Worm (Caenorhabditis elegans) whole organism, late embryonic: ENCODE measurements around the gene aak-1.
A peak's percentile ranks its signal among the peaks of the same experiment; 100 is the strongest.

Experiments used
- F13H6.1 ChIP-seq: sonication (generic microtip); optimal IDR thresholded peaks from 2 replicates; lab custom pipeline; 2016; ENCODE audit warnings: missing genetic modification characterization, missing compliant biosample characterization
- T23F11.4 ChIP-seq: fragments of 200-800 bp; sonication (Bioruptor generic); optimal IDR thresholded peaks from 2 replicates; lab custom pipeline; 2018; ENCODE audit warnings: mild to moderate bottlenecking, missing genetic modification characterization, missing compliant biosample characterization
- ceh-14 ChIP-seq: sonication (generic microtip); optimal IDR thresholded peaks from 2 replicates; lab custom pipeline; 2016; ENCODE audit warnings: missing genotype, missing genetic modification characterization, missing compliant biosample characterization
- ceh-2 ChIP-seq: sonication (generic microtip); optimal IDR thresholded peaks from 2 replicates; lab custom pipeline; 2016; ENCODE audit warnings: missing genotype, missing genetic modification characterization, missing compliant biosample characterization
- ceh-22 ChIP-seq: sonication (generic microtip); optimal IDR thresholded peaks from 2 replicates; lab custom pipeline; 2017; ENCODE audit warnings: missing biosample characterization, missing genetic modification characterization
- ceh-24 ChIP-seq: sonication (generic microtip); optimal IDR thresholded peaks from 2 replicates; lab custom pipeline; 2016; ENCODE audit warnings: mild to moderate bottlenecking, missing genetic modification characterization, missing compliant biosample characterization
- ceh-30 ChIP-seq: fragments of 150-350 bp; optimal IDR thresholded peaks from 2 replicates; lab custom pipeline; 2014; ENCODE audit warnings: missing biosample characterization, missing genetic modification characterization
- ceh-31 ChIP-seq: sonication (generic microtip); optimal IDR thresholded peaks from 2 replicates; lab custom pipeline; 2016; ENCODE audit warnings: missing genetic modification characterization, missing compliant biosample characterization
- ceh-45 ChIP-seq: fragments of 200-800 bp; sonication (Bioruptor generic); IDR thresholded peaks from 2 replicates; pipeline ENCODE4 v1.3.6; 2022; ENCODE audit warnings: missing genetic modification reagents, missing genetic modification characterization, missing compliant biosample characterization
- ceh-9 ChIP-seq: sonication (generic microtip); optimal IDR thresholded peaks from 2 replicates; lab custom pipeline; 2016; ENCODE audit warnings: mild to moderate bottlenecking, missing genetic modification characterization, inconsistent platforms, missing compliant biosample characterization
- che-1 ChIP-seq: sonication (generic microtip); optimal IDR thresholded peaks from 2 replicates; lab custom pipeline; 2016; ENCODE audit warnings: mild to moderate bottlenecking, missing genetic modification characterization, missing compliant biosample characterization
- dve-1 ChIP-seq: sonication (generic microtip); optimal IDR thresholded peaks from 2 replicates; lab custom pipeline; 2017; ENCODE audit warnings: antibody characterized with exemption, mild to moderate bottlenecking, missing genetic modification characterization, missing compliant biosample characterization
- elt-4 ChIP-seq: sonication (generic microtip); optimal IDR thresholded peaks from 2 replicates; lab custom pipeline; 2016; ENCODE audit warnings: missing genetic modification characterization, missing compliant biosample characterization
- eyg-1 ChIP-seq: sonication (generic microtip); optimal IDR thresholded peaks from 2 replicates; lab custom pipeline; 2016; ENCODE audit warnings: missing genotype, missing genetic modification characterization, missing compliant biosample characterization
- fkh-10 ChIP-seq: fragments of 150-350 bp; optimal IDR thresholded peaks from 2 replicates; lab custom pipeline; 2014; ENCODE audit warnings: missing biosample characterization, missing genetic modification reagents, missing genetic modification characterization
- fkh-6 ChIP-seq: sonication (generic microtip); optimal IDR thresholded peaks from 2 replicates; lab custom pipeline; 2016; ENCODE audit warnings: missing genetic modification characterization, missing compliant biosample characterization
- gmeb-2 ChIP-seq: sonication (generic microtip); optimal IDR thresholded peaks from 2 replicates; lab custom pipeline; 2016; ENCODE audit warnings: missing genetic modification characterization, inconsistent platforms, missing compliant biosample characterization
- hlh-13 ChIP-seq: fragments of 200-800 bp; sonication (Bioruptor generic); optimal IDR thresholded peaks from 2 replicates; lab custom pipeline; 2018; ENCODE audit warnings: mild to moderate bottlenecking, missing genetic modification characterization, missing compliant biosample characterization
- hlh-15 ChIP-seq: sonication (generic microtip); optimal IDR thresholded peaks from 2 replicates; lab custom pipeline; 2016; ENCODE audit warnings: missing genetic modification characterization, missing compliant biosample characterization
- hlh-30 ChIP-seq: sonication (generic microtip); optimal IDR thresholded peaks from 2 replicates; lab custom pipeline; 2017; ENCODE audit warnings: antibody characterized with exemption, missing genetic modification characterization, missing compliant biosample characterization; ENCODE audit not compliant: insufficient read depth
- hlh-6 ChIP-seq: sonication (generic microtip); optimal IDR thresholded peaks from 2 replicates; lab custom pipeline; 2016; ENCODE audit warnings: missing genotype, missing genetic modification characterization, missing compliant biosample characterization
- lin-11 ChIP-seq: fragments of 200-800 bp; sonication (Bioruptor generic); optimal IDR thresholded peaks from 2 replicates; lab custom pipeline; 2018; ENCODE audit warnings: mild to moderate bottlenecking, missing genetic modification characterization, missing compliant biosample characterization
- mec-3 ChIP-seq: sonication (generic microtip); optimal IDR thresholded peaks from 2 replicates; lab custom pipeline; 2016; ENCODE audit warnings: borderline replicate concordance, missing genetic modification characterization, missing compliant biosample characterization
- nfya-1 ChIP-seq: sonication (generic microtip); optimal IDR thresholded peaks from 2 replicates; lab custom pipeline; 2017; ENCODE audit warnings: missing genetic modification characterization, mild to moderate bottlenecking, missing compliant biosample characterization, antibody characterized with exemption, moderate library complexity
- odd-2 ChIP-seq: sonication (generic microtip); optimal IDR thresholded peaks from 2 replicates; lab custom pipeline; 2017; ENCODE audit warnings: antibody characterized with exemption, mild to moderate bottlenecking, missing genetic modification characterization, missing compliant biosample characterization
- pag-3 ChIP-seq: sonication (generic microtip); optimal IDR thresholded peaks from 2 replicates; lab custom pipeline; 2016; ENCODE audit warnings: missing compliant biosample characterization, missing genetic modification characterization, borderline replicate concordance
- pat-9 ChIP-seq: fragments of 200-800 bp; sonication (Bioruptor generic); optimal IDR thresholded peaks from 2 replicates; lab custom pipeline; 2018; ENCODE audit warnings: mild to moderate bottlenecking, missing genetic modification characterization, moderate library complexity, missing compliant biosample characterization
- pax-1 ChIP-seq: fragments of 150-350 bp; optimal IDR thresholded peaks from 2 replicates; lab custom pipeline; 2014; ENCODE audit warnings: missing biosample characterization, missing genetic modification characterization
- pha-2 ChIP-seq: sonication (generic microtip); optimal IDR thresholded peaks from 2 replicates; lab custom pipeline; 2017; ENCODE audit warnings: mild to moderate bottlenecking, missing genetic modification characterization, missing compliant biosample characterization
- pqm-1 ChIP-seq: sonication (generic microtip); optimal IDR thresholded peaks from 2 replicates; lab custom pipeline; 2016; ENCODE audit warnings: missing genetic modification characterization, missing compliant biosample characterization
- ref-2 ChIP-seq: sonication (generic microtip); optimal IDR thresholded peaks from 2 replicates; lab custom pipeline; 2016; ENCODE audit warnings: missing genetic modification characterization, missing compliant biosample characterization
- sdc-2 ChIP-seq: sonication (generic microtip); optimal IDR thresholded peaks from 2 replicates; lab custom pipeline; 2016; ENCODE audit warnings: missing genotype, missing genetic modification characterization, missing compliant biosample characterization
- sox-2 ChIP-seq: fragments of 200-800 bp; sonication (Bioruptor generic); IDR thresholded peaks from 2 replicates; pipeline ENCODE4 v1.3.6; 2022; ENCODE audit warnings: missing genetic modification reagents, missing genetic modification characterization, missing compliant biosample characterization
- sox-4 ChIP-seq: sonication (generic microtip); optimal IDR thresholded peaks from 2 replicates; lab custom pipeline; 2017; ENCODE audit warnings: mild to moderate bottlenecking, missing genetic modification characterization, inconsistent platforms, missing compliant biosample characterization
- tbx-2 ChIP-seq: sonication (generic microtip); optimal IDR thresholded peaks from 2 replicates; lab custom pipeline; 2016; ENCODE audit warnings: missing genetic modification characterization, missing compliant biosample characterization
- tbx-7 ChIP-seq: sonication (generic microtip); optimal IDR thresholded peaks from 2 replicates; lab custom pipeline; 2016; ENCODE audit warnings: missing genotype, missing genetic modification characterization, missing compliant biosample characterization
- ttx-3 ChIP-seq: sonication (generic microtip); optimal IDR thresholded peaks from 2 replicates; lab custom pipeline; 2016; ENCODE audit warnings: missing genetic modification reagents, missing genetic modification characterization, missing compliant biosample characterization
- unc-55 ChIP-seq: sonication (generic microtip); optimal IDR thresholded peaks from 2 replicates; lab custom pipeline; 2017; ENCODE audit warnings: missing biosample characterization, missing genetic modification reagents, missing genetic modification characterization
- ztf-16 ChIP-seq: sonication (generic microtip); optimal IDR thresholded peaks from 2 replicates; lab custom pipeline; 2017; ENCODE audit warnings: missing genetic modification characterization, missing compliant biosample characterization

The aak-1 gene

DNA sequence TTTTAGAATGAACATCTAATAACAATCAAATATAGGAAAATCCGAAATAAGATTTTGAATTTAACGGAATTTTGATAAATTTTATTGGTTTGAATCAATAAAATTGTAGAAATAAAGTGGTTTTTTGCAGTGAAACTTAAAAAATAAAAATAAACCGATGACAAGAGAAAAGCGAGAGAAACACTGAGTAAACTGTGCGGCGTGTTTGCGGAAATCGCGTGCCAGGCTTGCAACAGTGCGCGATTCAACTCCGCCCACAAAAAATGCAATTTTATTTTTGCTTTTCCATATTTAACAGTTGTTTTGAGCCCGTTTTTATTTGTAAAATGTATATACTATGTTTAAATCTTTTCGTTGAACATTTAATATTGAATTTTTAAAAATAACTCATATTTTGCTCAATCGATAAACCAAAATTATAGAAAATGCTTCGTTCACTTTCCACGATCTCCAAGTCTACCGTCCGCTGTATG is 7.0 kb upstream of the aak-1 start, which contains the start of gene mtss-1 (continued):
- TF ChIP-seq ceh-2 (tag; lab: Kevin White, UChicago), result peak; percentile 75
- TF ChIP-seq ceh-14, result peak; percentile 85
- peak; percentile 78 for TF ChIP-seq nfya-1 (tag; lab: Kevin White, UChicago)
- no peak for TF ChIP-seq ceh-22 (tag; lab: Kevin White, UChicago)
- no peak for TF ChIP-seq dve-1
- peak; percentile 74 for TF ChIP-seq pha-2 (tag; lab: Kevin White, UChicago)
- TF ChIP-seq pqm-1 (tag; lab: Kevin White, UChicago), result no peak
- no peak for TF ChIP-seq hlh-30 (tag; lab: Kevin White, UChicago)
- peak; percentile 62 for TF ChIP-seq lin-11 (tag; lab: Kevin White, UChicago)
- peak; percentile 17; the same call in 1 of the 2 replicates for TF ChIP-seq sox-2 (GFP tag; lab: Robert Waterston, UW)
- TF ChIP-seq ceh-9 (tag; lab: Kevin White, UChicago), result no peak
- TF ChIP-seq hlh-15 (tag; lab: Kevin White, UChicago), result peak; percentile 59
- TF ChIP-seq ceh-31 (tag; lab: Kevin White, UChicago), result peak; percentile 77
- no peak for TF ChIP-seq sdc-2 (tag; lab: Kevin White, UChicago)
- peak; percentile 81 for TF ChIP-seq sox-4
- peak; percentile 79 for TF ChIP-seq ztf-16 (tag; lab: Kevin White, UChicago)
- TF ChIP-seq pag-3, result no peak
- TF ChIP-seq unc-55 (GFP tag; lab: Kevin White, UChicago), result no peak
- TF ChIP-seq mec-3, result no peak
- no peak for TF ChIP-seq elt-4 (tag; lab: Kevin White, UChicago)
- TF ChIP-seq F13H6.1, result peak; percentile 57
- TF ChIP-seq ref-2 (tag; lab: Kevin White, UChicago), result peak; percentile 64
- peak; percentile 45 for TF ChIP-seq hlh-6 (tag; lab: Kevin White, UChicago)
- peak; percentile 64 for TF ChIP-seq eyg-1 (tag; lab: Kevin White, UChicago)
- peak; percentile 42 for TF ChIP-seq hlh-13 (GFP tag; lab: Kevin White, UChicago)
- peak; percentile 31 for TF ChIP-seq tbx-7 (tag; lab: Kevin White, UChicago)
- peak; percentile 89 for TF ChIP-seq ttx-3 (tag; lab: Kevin White, UChicago)
- TF ChIP-seq ceh-45 (GFP tag; lab: Robert Waterston, UW), result no peak
- TF ChIP-seq ceh-30 (tag; lab: Kevin White, UChicago), result no peak
- peak; percentile 56 for TF ChIP-seq ceh-24 (tag; lab: Kevin White, UChicago)
- peak; percentile 2 for TF ChIP-seq fkh-10
- TF ChIP-seq, all 69 proteins: peak for 51

ce11 chrIII:8767292-8767829 is 6.5 kb upstream of the aak-1 start, which contains the start of gene mig-22:
Gene mig-22, minus strand, starts transcription at chrIII:8767342.
- TF ChIP-seq F13H6.1 (no peak), sdc-2 (tag; lab: Kevin White, UChicago) (no peak), che-1 (tag; lab: Kevin White, UChicago) (no peak), gmeb-2 (tag; lab: Kevin White, UChicago) (no peak), mec-3 (no peak), pat-9 (tag; lab: Kevin White, UChicago) (no peak), ceh-9 (tag; lab: Kevin White, UChicago) (no peak), odd-2 (no peak), pax-1 (tag; lab: Kevin White, UChicago) (no peak), hlh-6 (tag; lab: Kevin White, UChicago) (no peak), T23F11.4 (GFP tag; lab: Kevin White, UChicago) (no peak), fkh-6 (tag; lab: Kevin White, UChicago) (no peak), ref-2 (tag; lab: Kevin White, UChicago) (no peak), eyg-1 (tag; lab: Kevin White, UChicago) (no peak), tbx-2 (tag; lab: Kevin White, UChicago) (no peak), ceh-30 (tag; lab: Kevin White, UChicago) (no peak)
